Worm (Caenorhabditis elegans) whole organism, L4 larva: ENCODE results near the gene bli-6.

Experiments
- Y105C5A.15 ChIP-seq: fragments of 200-800 bp; sonication (Bioruptor generic); IDR thresholded peaks from 2 replicates; pipeline ENCODE4 v1.3.6; 2022; ENCODE audit warnings: missing genetic modification characterization, missing compliant biosample characterization
- ama-1 ChIP-seq: fragments of 150-350 bp; optimal IDR thresholded peaks from 2 replicates; lab custom pipeline; 2014; ENCODE audit warnings: inconsistent platforms, mixed read lengths
- ces-1 ChIP-seq: fragments of 150-350 bp; sonication (generic microtip); optimal IDR thresholded peaks from 4 replicates; lab custom pipeline; 2014; ENCODE audit warnings: missing biosample characterization, missing genetic modification reagents, missing genetic modification characterization
- duxl-1 ChIP-seq: sonication (generic microtip); optimal IDR thresholded peaks from 2 replicates; lab custom pipeline; 2016; ENCODE audit warnings: mild to moderate bottlenecking, missing genetic modification characterization, moderate library complexity, missing compliant biosample characterization; ENCODE audit not compliant: poor library complexity
- egl-27 ChIP-seq: sonication (generic microtip); optimal IDR thresholded peaks from 3 replicates; lab custom pipeline; 2017; ENCODE audit warnings: missing biosample characterization, missing genetic modification reagents, missing genetic modification characterization
- fkh-10 ChIP-seq: fragments of 150-350 bp; optimal IDR thresholded peaks from 2 replicates; lab custom pipeline; 2014; ENCODE audit warnings: missing biosample characterization, missing genetic modification reagents, missing genetic modification characterization
- fos-1 ChIP-seq: fragments of 150-350 bp; optimal IDR thresholded peaks from 2 replicates; lab custom pipeline; 2014; ENCODE audit warnings: missing biosample characterization, missing genetic modification characterization
- nhr-111 ChIP-seq: fragments of 200-800 bp; sonication (Bioruptor generic); optimal IDR thresholded peaks from 2 replicates; lab custom pipeline; 2018; ENCODE audit warnings: mild to moderate bottlenecking, missing genetic modification characterization, missing compliant biosample characterization
- nhr-25 ChIP-seq: sonication (generic microtip); optimal IDR thresholded peaks from 2 replicates; lab custom pipeline; 2017; ENCODE audit warnings: missing genetic modification characterization, mild to moderate bottlenecking, missing compliant biosample characterization, antibody characterized with exemption, moderate library complexity, borderline replicate concordance; ENCODE audit not compliant: insufficient read depth
- tra-1 ChIP-seq: fragments of 200-800 bp; sonication (Bioruptor generic); IDR thresholded peaks from 2 replicates; pipeline ENCODE4 v1.3.6; 2022; ENCODE audit warnings: missing genetic modification reagents, missing genetic modification characterization, missing compliant biosample characterization
- ztf-11 ChIP-seq: fragments of 150-350 bp; optimal IDR thresholded peaks from 2 replicates; lab custom pipeline; 2014; ENCODE audit warnings: missing biosample characterization, missing genetic modification characterization

- TF ChIP-seq nhr-25 (tag; lab: Kevin White, UChicago) (no peak), ces-1 (GFP tag; lab: Kevin White, UChicago) (no peak), Y105C5A.15 (GFP tag; lab: Robert Waterston, UW) (no peak), egl-27 (no peak), fkh-10 (GFP tag; lab: Kevin White, UChicago) (no peak), tra-1 (GFP tag; lab: Robert Waterston, UW) (no peak), nhr-111 (GFP tag; lab: Kevin White, UChicago) (no peak), duxl-1 (no peak), fos-1 (tag; lab: Kevin White, UChicago) (no peak), ztf-11 (tag; lab: Kevin White, UChicago) (no peak), ama-1 (lab: Kevin White, UChicago) (no peak)
Observed at ce11 chrIV:6329339-6329738, 47.5 kb upstream of the bli-6 start, which contains the start of gene seu-1.
